Fruit fly (Drosophila melanogaster) S2 (cell line): ENCODE measurements around the gene aru.

Source experiments
- CG8478 ChIP-seq: fragments of >200 bp; optimal IDR thresholded peaks from 2 replicates; lab custom pipeline; 2018
- CTCF ChIP-seq, 2 experiments: fragments of >200 bp; optimal IDR thresholded peaks; 2 replicates each; lab custom pipeline; 2018

DNA sequence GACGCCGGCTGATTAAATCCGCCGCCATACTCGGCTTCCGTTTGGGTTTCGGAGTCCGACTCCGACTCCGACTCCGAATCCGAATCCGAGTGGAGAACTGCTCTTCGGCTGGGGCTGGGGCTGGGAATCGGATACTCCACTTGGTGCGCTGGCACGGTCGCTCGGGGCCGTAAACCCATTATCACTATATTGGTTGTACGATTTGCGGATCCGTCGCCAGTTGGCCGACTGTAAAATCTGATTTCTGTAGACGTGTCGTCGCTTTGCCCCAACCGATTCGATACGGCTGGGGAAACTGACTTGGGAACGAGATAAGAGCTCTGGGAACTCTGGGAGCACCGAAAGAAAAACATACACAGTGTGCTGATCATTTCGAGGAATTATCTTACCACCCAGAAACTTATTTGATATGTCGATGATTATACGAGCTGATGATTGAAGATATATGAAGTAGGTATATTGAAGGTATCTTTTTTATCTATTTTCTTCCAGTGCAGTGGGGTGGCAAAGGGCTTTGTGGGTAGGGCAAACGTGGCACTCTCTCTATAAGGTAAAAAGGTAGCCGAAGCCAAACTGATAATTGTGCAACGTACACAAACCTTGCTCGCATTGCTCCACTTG, 10.1 kb downstream of the aru start:
- TF ChIP-seq CG8478 (lab: Kevin White, UChicago) (no peak), CTCF (optimal IDR thresholded peaks at IDR 0.05; lab: Kevin White, UChicago) (no peak)
